Worm (Caenorhabditis elegans) whole organism, L3 larva: Measurements from ENCODE around the gene Y46G5A.38.

Experiments used
- elt-1 ChIP-seq: fragments of 150-350 bp; optimal IDR thresholded peaks from 2 replicates; lab custom pipeline; 2014; ENCODE audit warnings: missing biosample characterization, missing genetic modification characterization
- lin-15B ChIP-seq: fragments of 150-350 bp; optimal IDR thresholded peaks from 2 replicates; lab custom pipeline; 2014; ENCODE audit warnings: missing biosample characterization, missing genetic modification characterization
- nhr-23 ChIP-seq: fragments of 150-350 bp; optimal IDR thresholded peaks from 2 replicates; lab custom pipeline; 2014; ENCODE audit warnings: missing biosample characterization, missing genetic modification reagents, missing genetic modification characterization
- nhr-237 ChIP-seq: fragments of 150-350 bp; optimal IDR thresholded peaks from 2 replicates; lab custom pipeline; 2014; ENCODE audit warnings: missing biosample characterization, missing genetic modification characterization
- pqm-1 ChIP-seq: fragments of 150-350 bp; optimal IDR thresholded peaks from 2 replicates; lab custom pipeline; 2017; ENCODE audit warnings: missing biosample characterization, missing genetic modification characterization, inconsistent platforms

- TF ChIP-seq elt-1 = no peak
- no peak for TF ChIP-seq pqm-1 (tag; lab: Kevin White, UChicago)
- no peak for TF ChIP-seq nhr-237 (tag; lab: Kevin White, UChicago)
- no peak for TF ChIP-seq lin-15B (tag; lab: Kevin White, UChicago)
- TF ChIP-seq nhr-23 = no peak
Observed at ce11 chrII:12790392-12790791, 36.5 kb upstream of the Y46G5A.38 start.
